Worm (Caenorhabditis elegans): ENCODE data around the gene K12B6.9.

ce11 chrV:6277178-6277834 is 15.2 kb downstream of the K12B6.9 start:
- TF ChIP-seq egl-27 (tag; optimal IDR thresholded peaks at IDR 0.05) (no peak), nhr-11 (tag; optimal IDR thresholded peaks at IDR 0.05) (no peak)

All from whole organism, L4 larva.